Worm (Caenorhabditis elegans): ENCODE measurements around the gene clec-45.

The clec-45 gene

ce11 chrV:7604858-7605257, 33.0 kb upstream of the clec-45 start, which contains the start of gene clec-213:
clec-213 (plus strand) TSS chrV:7605158.
- TF ChIP-seq ceh-88 (GFP tag; IDR thresholded peaks at IDR 0.05), result no peak
- no peak for TF ChIP-seq jun-1 (tag; optimal IDR thresholded peaks at IDR 0.05)
- TF ChIP-seq mdl-1 (tag; optimal IDR thresholded peaks at IDR 0.05), result no peak
- TF ChIP-seq hlh-17 (GFP tag; optimal IDR thresholded peaks at IDR 0.05; ENCODE audit: borderline replicate concordance), result no peak
- TF ChIP-seq irx-1 (tag; optimal IDR thresholded peaks at IDR 0.05), result no peak
- TF ChIP-seq lin-35 (GFP tag; optimal IDR thresholded peaks at IDR 0.05), result no peak
- TF ChIP-seq ets-5 (GFP tag; IDR thresholded peaks at IDR 0.05), result no peak
- TF ChIP-seq ceh-82 (tag; optimal IDR thresholded peaks at IDR 0.05), result no peak
- TF ChIP-seq ama-1 (optimal IDR thresholded peaks at IDR 0.05), result no peak
- no peak for TF ChIP-seq fkh-8 (tag; optimal IDR thresholded peaks at IDR 0.05)
- TF ChIP-seq ztf-4 (tag; optimal IDR thresholded peaks at IDR 0.05), result no peak
- TF ChIP-seq nhr-19 (GFP tag; conservative IDR thresholded peaks at IDR 0.05), result no peak
- no peak for TF ChIP-seq sox-4 (tag; optimal IDR thresholded peaks at IDR 0.05)

ce11 chrV:7609698-7610420, 28.0 kb upstream of the clec-45 start, which contains the start of the genes folt-3 and clec-214:
folt-3 (minus strand) TSS chrV:7609748.
clec-214 (plus strand) TSS chrV:7610370.
- TF ChIP-seq nhr-12 (tag; optimal IDR thresholded peaks at IDR 0.05) (no peak), elt-2 (tag; optimal IDR thresholded peaks at IDR 0.05) (peak; percentile 32)

- TF ChIP-seq ztf-4 (tag; optimal IDR thresholded peaks at IDR 0.05) (no peak), nhr-20 (tag; optimal IDR thresholded peaks at IDR 0.05) (no peak), nhr-11 (tag; optimal IDR thresholded peaks at IDR 0.05) (no peak), vab-15 (tag; optimal IDR thresholded peaks at IDR 0.05) (no peak), ama-1 (optimal IDR thresholded peaks at IDR 0.05) (no peak), lir-3 (tag; optimal IDR thresholded peaks at IDR 0.05; ENCODE audit: poor library complexity) (no peak), sox-4 (tag; optimal IDR thresholded peaks at IDR 0.05) (no peak), nhr-71 (tag; optimal IDR thresholded peaks at IDR 0.05) (no peak), sup-37 (GFP tag; optimal IDR thresholded peaks at IDR 0.05) (no peak)
Observed at ce11 chrV:7612044-7612443, 25.9 kb upstream of the clec-45 start, which contains the start of gene clec-215. clec-215 (plus strand) TSS chrV:7612344.

DNA sequence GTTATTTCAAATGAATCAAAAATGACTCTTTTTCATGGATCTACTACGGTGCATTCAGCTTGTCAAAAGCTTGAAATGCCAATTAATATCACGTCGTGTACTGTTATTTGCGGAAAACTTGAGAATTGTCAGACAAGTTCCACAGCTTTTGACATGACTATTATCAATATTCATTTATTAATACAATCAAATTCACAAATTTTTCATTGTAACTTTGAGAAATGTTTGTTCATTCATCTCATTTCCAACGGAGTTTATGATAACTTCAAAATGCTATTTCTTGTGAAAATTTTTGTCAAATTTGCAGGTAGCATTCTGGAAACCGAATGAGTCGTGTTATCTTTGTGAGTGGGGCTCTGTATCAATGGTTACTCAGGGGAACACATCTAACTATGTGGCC, 19.8 kb upstream of the clec-45 start, which contains the start of gene C50E3.15:
Gene C50E3.15, plus strand, starts transcription at position 301 of the 400 bp plus-strand sequence.
- TF ChIP-seq mdl-1 (tag; optimal IDR thresholded peaks at IDR 0.05) (no peak), rnt-1 (tag; optimal IDR thresholded peaks at IDR 0.05) (no peak), ets-5 (GFP tag; IDR thresholded peaks at IDR 0.05) (no peak), unc-86 (tag; optimal IDR thresholded peaks at IDR 0.05) (no peak), pqm-1 (tag; optimal IDR thresholded peaks at IDR 0.05) (no peak), blmp-1 (tag; optimal IDR thresholded peaks at IDR 0.05) (no peak), egl-13 (tag; optimal IDR thresholded peaks at IDR 0.05) (no peak), isw-1 (GFP tag; IDR thresholded peaks at IDR 0.05) (no peak), hlh-17 (GFP tag; optimal IDR thresholded peaks at IDR 0.05; ENCODE audit: borderline replicate concordance) (no peak), vab-15 (tag; optimal IDR thresholded peaks at IDR 0.05) (no peak), nhr-85 (tag) (no peak), ztf-11 (tag; optimal IDR thresholded peaks at IDR 0.05) (no peak), nhr-20 (tag; optimal IDR thresholded peaks at IDR 0.05) (no peak), ceh-82 (tag; optimal IDR thresholded peaks at IDR 0.05) (no peak), hlh-4 (tag; optimal IDR thresholded peaks at IDR 0.05) (no peak), C04F5.9 (tag; optimal IDR thresholded peaks at IDR 0.05) (no peak), lin-35 (GFP tag; optimal IDR thresholded peaks at IDR 0.05) (no peak), ama-1 (optimal IDR thresholded peaks at IDR 0.05) (no peak), irx-1 (tag; optimal IDR thresholded peaks at IDR 0.05) (no peak), zag-1 (tag; optimal IDR thresholded peaks at IDR 0.05) (no peak)

DNA sequence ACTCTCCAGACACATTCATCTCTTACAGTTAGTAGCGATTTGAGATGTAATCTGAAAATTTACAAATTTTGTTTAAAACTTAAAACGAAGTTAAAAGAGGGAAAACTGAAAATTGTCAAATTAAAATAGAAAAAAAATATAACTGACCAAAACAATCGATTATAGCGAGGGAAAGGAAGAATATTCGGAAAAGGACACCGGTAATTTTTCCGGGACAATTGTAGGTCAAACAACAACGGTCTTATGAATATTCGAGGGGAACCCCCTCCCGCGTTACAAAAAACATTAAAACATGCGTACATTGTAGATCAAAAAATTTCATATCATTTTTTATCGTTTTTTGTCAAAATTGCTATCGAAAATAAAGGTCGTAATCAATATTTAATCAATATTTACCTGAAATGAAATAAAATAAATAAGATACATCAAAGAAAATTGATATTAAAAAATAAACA, 15.9 kb upstream of the clec-45 start, which contains the start of gene C50E3.12:
Gene C50E3.12, minus strand, starts transcription at position 51 of the 455 bp plus-strand sequence.
- TF ChIP-seq ceh-63 (GFP tag; optimal IDR thresholded peaks at IDR 0.05), result no peak
- TF ChIP-seq mep-1 (tag; optimal IDR thresholded peaks at IDR 0.05), result no peak
- TF ChIP-seq xbp-1 (tag; optimal IDR thresholded peaks at IDR 0.05), result no peak
- TF ChIP-seq ceh-82 (tag; optimal IDR thresholded peaks at IDR 0.05), result no peak
- no peak for TF ChIP-seq pax-3 (tag; optimal IDR thresholded peaks at IDR 0.05)
- no peak for TF ChIP-seq rnt-1 (tag; optimal IDR thresholded peaks at IDR 0.05)
- TF ChIP-seq fos-1 (tag; optimal IDR thresholded peaks at IDR 0.05), result no peak
- no peak for TF ChIP-seq irx-1 (tag; optimal IDR thresholded peaks at IDR 0.05)
- no peak for TF ChIP-seq nhr-19 (GFP tag; conservative IDR thresholded peaks at IDR 0.05)
- no peak for TF ChIP-seq nhr-90 (tag; optimal IDR thresholded peaks at IDR 0.05; ENCODE audit: poor library complexity)
- TF ChIP-seq nhr-28 (tag; optimal IDR thresholded peaks at IDR 0.05), result no peak
- no peak for TF ChIP-seq elt-2 (tag; optimal IDR thresholded peaks at IDR 0.05)

All from whole organism, L1 larva.